Fruit fly (Drosophila melanogaster): ENCODE measurements around the gene CG31016.

- TF ChIP-seq usp (GFP tag; optimal IDR thresholded peaks at IDR 0.05) = no peak
- no peak for TF ChIP-seq CG8478 (optimal IDR thresholded peaks at IDR 0.05)
- no peak for TF ChIP-seq psq (optimal IDR thresholded peaks at IDR 0.05)
- no peak for TF ChIP-seq EcR (GFP tag; optimal IDR thresholded peaks at IDR 0.05)
- no peak for TF ChIP-seq Dll (optimal IDR thresholded peaks at IDR 0.05)
Measured at dm6 chr3R:30570554-30571141, 35.3 kb upstream of the CG31016 start.

Measured in whole organism.